Worm (Caenorhabditis elegans): ENCODE measurements around the gene str-135.

ce11 chrV:8238290-8238689 lies 42.4 kb downstream of the str-135 start, which contains the start of gene rol-3:
- TF ChIP-seq skn-1 (tag; optimal IDR thresholded peaks at IDR 0.05) (no peak), nhr-77 (tag; optimal IDR thresholded peaks at IDR 0.05) (no peak), mdt-29 (GFP tag; IDR thresholded peaks at IDR 0.05) (no peak), unc-62 (GFP tag; optimal IDR thresholded peaks at IDR 0.05 in 1 of 2) (no peak), unc-62 (tag; optimal IDR thresholded peaks at IDR 0.05) (no peak), ceh-82 (tag; optimal IDR thresholded peaks at IDR 0.05) (no peak)

Data from whole organism, L4 larva.